Worm (Caenorhabditis elegans): ENCODE results near the gene F13E9.16.

The F13E9.16 gene

ce11 chrIV:10887285-10887684 lies at the start of gene F13E9.16:
F13E9.16 (minus strand) TSS chrIV:10887385.
- no peak for TF ChIP-seq unc-62 (GFP tag; optimal IDR thresholded peaks at IDR 0.05)

ce11 chrIV:10935853-10936491 lies 48.8 kb upstream of the F13E9.16 start, which contains the start of gene lgg-2:
lgg-2 (minus strand) TSS chrIV:10935903.
- TF ChIP-seq unc-62 (GFP tag; optimal IDR thresholded peaks at IDR 0.05) = no peak

ce11 chrIV:10935336-10935735 lies 48.2 kb upstream of the F13E9.16 start:
- TF ChIP-seq unc-62 (GFP tag; optimal IDR thresholded peaks at IDR 0.05) = no peak

ce11 chrIV:10934786-10935185 lies 47.6 kb upstream of the F13E9.16 start:
- TF ChIP-seq unc-62 (GFP tag; optimal IDR thresholded peaks at IDR 0.05) = no peak

- no peak for TF ChIP-seq unc-62 (GFP tag; optimal IDR thresholded peaks at IDR 0.05)
Measured at ce11 chrIV:10933777-10934546, 46.8 kb upstream of the F13E9.16 start.

- no peak for TF ChIP-seq unc-62 (GFP tag; optimal IDR thresholded peaks at IDR 0.05)
Measured at ce11 chrIV:10933062-10933552, 45.9 kb upstream of the F13E9.16 start, which contains the start of the genes dnc-1 and lsm-7. dnc-1 (minus strand) TSS chrIV:10933203. lsm-7 (plus strand) TSS chrIV:10933502.

- no peak for TF ChIP-seq unc-62 (GFP tag; optimal IDR thresholded peaks at IDR 0.05)
Measured at ce11 chrIV:10919770-10920169, 32.6 kb upstream of the F13E9.16 start, which contains the start of gene rbr-2. rbr-2 (plus strand) TSS chrIV:10920070.

ce11 chrIV:10918877-10919560 lies 31.8 kb upstream of the F13E9.16 start:
- no peak for TF ChIP-seq unc-62 (GFP tag; optimal IDR thresholded peaks at IDR 0.05)

- no peak for TF ChIP-seq unc-62 (GFP tag; optimal IDR thresholded peaks at IDR 0.05)
Measured at ce11 chrIV:10916134-10916533, 28.9 kb upstream of the F13E9.16 start.

ce11 chrIV:10915388-10915787 lies 28.2 kb upstream of the F13E9.16 start, which contains the start of gene ZK593.3:
ZK593.3 (plus strand) TSS chrIV:10915688.
- no peak for TF ChIP-seq unc-62 (GFP tag; optimal IDR thresholded peaks at IDR 0.05)

ce11 chrIV:10913081-10913480 lies 25.9 kb upstream of the F13E9.16 start, which contains the start of gene ZK593.2:
ZK593.2 (plus strand) TSS chrIV:10913381.
- TF ChIP-seq unc-62 (GFP tag; optimal IDR thresholded peaks at IDR 0.05) = no peak

ce11 chrIV:10909708-10910107 lies 22.5 kb upstream of the F13E9.16 start, which contains the start of gene pyk-2:
pyk-2 (plus strand) TSS chrIV:10909913.
- TF ChIP-seq unc-62 (GFP tag; optimal IDR thresholded peaks at IDR 0.05) = no peak

- no peak for TF ChIP-seq unc-62 (GFP tag; optimal IDR thresholded peaks at IDR 0.05)
Measured at ce11 chrIV:10909206-10909605, 22.0 kb upstream of the F13E9.16 start, which contains the start of gene ZK596.2. ZK596.2 (minus strand) TSS chrIV:10909306.

- no peak for TF ChIP-seq unc-62 (GFP tag; optimal IDR thresholded peaks at IDR 0.05)
Measured at ce11 chrIV:10904282-10904681, 17.1 kb upstream of the F13E9.16 start, which contains the start of gene ZK596.3. ZK596.3 (minus strand) TSS chrIV:10904382.

ce11 chrIV:10902476-10902875 lies 15.3 kb upstream of the F13E9.16 start:
- no peak for TF ChIP-seq unc-62 (GFP tag; optimal IDR thresholded peaks at IDR 0.05)

- no peak for TF ChIP-seq unc-62 (GFP tag; optimal IDR thresholded peaks at IDR 0.05)
Measured at ce11 chrIV:10900083-10900482, 12.9 kb upstream of the F13E9.16 start, which contains the start of gene srlf-30. srlf-30 (plus strand) TSS chrIV:10900383.
